Worm (Caenorhabditis elegans): ENCODE results near the gene elof-1.

ce11 chrII:14351352-14351751 is 1.8 kb downstream of the elof-1 start:
- TF ChIP-seq tbx-2 (tag; optimal IDR thresholded peaks at IDR 0.05) (no peak), dve-1 (tag; optimal IDR thresholded peaks at IDR 0.05) (no peak), hlh-13 (GFP tag; optimal IDR thresholded peaks at IDR 0.05) (no peak), ceh-9 (tag; optimal IDR thresholded peaks at IDR 0.05) (no peak), sdc-2 (tag; optimal IDR thresholded peaks at IDR 0.05) (no peak), elt-2 (tag; optimal IDR thresholded peaks at IDR 0.05) (no peak), pha-4 (tag; optimal IDR thresholded peaks at IDR 0.05) (no peak), unc-86 (tag; optimal IDR thresholded peaks at IDR 0.05) (no peak)
